Fruit fly (Drosophila melanogaster): ENCODE results near the gene Lamtor5.

DNA sequence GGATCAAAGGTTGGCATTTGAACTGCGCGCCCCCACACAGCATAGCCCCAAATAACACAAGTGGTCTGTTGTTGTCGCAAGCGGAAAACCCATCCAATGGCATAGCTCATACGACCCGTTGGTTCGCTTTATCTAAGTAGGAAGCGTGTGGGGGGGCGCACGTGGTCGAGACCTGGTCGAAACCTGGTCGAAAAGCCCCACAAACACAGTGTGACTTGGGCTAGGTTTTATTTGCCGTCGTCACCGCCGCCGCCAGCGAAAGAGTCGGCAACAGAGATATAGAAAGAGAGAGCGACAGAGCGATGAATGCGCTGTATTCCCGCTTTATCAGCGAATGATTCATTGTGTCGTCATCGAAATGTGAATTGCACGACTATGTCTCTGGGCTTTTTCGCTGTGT, 15.9 kb downstream of the Lamtor5 start:
- TF ChIP-seq psq (optimal IDR thresholded peaks at IDR 0.05) (no peak), CG8478 (optimal IDR thresholded peaks at IDR 0.05) (no peak), pan (optimal IDR thresholded peaks at IDR 0.05) (no peak), EcR (GFP tag; optimal IDR thresholded peaks at IDR 0.05) (no peak), usp (GFP tag; optimal IDR thresholded peaks at IDR 0.05) (no peak)

Measured in whole organism.